Fruit fly (Drosophila melanogaster): ENCODE results near the gene CG31342.

The CG31342 gene

DNA sequence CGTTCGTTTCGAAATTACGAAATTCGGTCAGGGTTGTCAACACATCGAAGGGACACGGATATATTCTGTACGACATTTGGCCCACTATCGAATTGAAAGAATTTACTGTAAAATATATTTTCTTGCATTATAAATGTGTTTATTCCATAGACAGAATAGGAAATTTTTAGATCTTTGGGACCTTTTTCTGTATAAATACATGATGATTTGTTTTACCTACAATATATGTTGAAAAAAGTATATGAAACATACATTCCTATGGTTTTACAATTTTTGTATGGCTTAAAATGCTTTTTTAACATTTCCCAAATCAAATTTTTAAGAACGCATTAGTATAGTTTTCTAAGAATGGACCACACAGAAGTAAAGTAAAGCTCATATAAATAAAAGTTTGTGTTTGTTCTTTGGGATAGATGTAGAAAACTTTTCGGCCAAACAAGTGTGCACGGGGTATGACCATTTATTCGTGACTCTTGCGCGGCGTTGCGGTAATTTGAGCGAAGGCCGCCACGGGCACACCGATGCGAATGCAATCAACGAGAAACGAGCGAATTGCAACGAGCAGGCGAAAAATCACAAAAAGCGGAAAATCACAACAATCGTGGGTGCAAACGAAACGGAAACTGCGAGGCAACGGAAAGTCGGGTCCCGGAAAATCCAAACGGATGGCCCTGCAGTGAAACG, 11.9 kb downstream of the CG31342 start, which contains the start of the genes CG17327, CG44194 and CG7518 (continued):
- TF ChIP-seq CG17802 (tag; optimal IDR thresholded peaks at IDR 0.05) (peak; percentile 78), gsb (GFP tag; IDR thresholded peaks at IDR 0.05) (no peak), PHDP (tag; optimal IDR thresholded peaks at IDR 0.05) (no peak), CG9437 (GFP tag; optimal IDR thresholded peaks at IDR 0.05) (peak; percentile 21), pan (optimal IDR thresholded peaks at IDR 0.05) (no peak), pan (GFP tag; optimal IDR thresholded peaks at IDR 0.05 in 1 of 2, IDR thresholded peaks at IDR 0.05 in 1 of 2) (no peak), CG1603 (tag; optimal IDR thresholded peaks at IDR 0.05) (no peak), Elba2 (GFP tag; optimal IDR thresholded peaks at IDR 0.05) (no peak), Hmx (GFP tag; optimal IDR thresholded peaks at IDR 0.05) (no peak), Bgb (GFP tag; IDR thresholded peaks at IDR 0.05; ENCODE audit: partially characterized antibody) (peak; percentile 46), btn (GFP tag; optimal IDR thresholded peaks at IDR 0.05) (no peak), corto (GFP tag; optimal IDR thresholded peaks at IDR 0.05) (no peak), z (GFP tag; IDR thresholded peaks at IDR 0.05) (no peak), CG14965 (GFP tag; optimal IDR thresholded peaks at IDR 0.05; ENCODE audit: borderline replicate concordance) (no peak), H15 (GFP tag; IDR thresholded peaks at IDR 0.05) (no peak), ken (GFP tag; IDR thresholded peaks at IDR 0.05) (no peak), Spps (tag; optimal IDR thresholded peaks at IDR 0.05) (no peak), CG6791 (GFP tag; IDR thresholded peaks at IDR 0.05; ENCODE audit: partially characterized antibody) (peak; percentile 42; the same call in 1 of the 3 replicates), danr (GFP tag; IDR thresholded peaks at IDR 0.05) (no peak), tio (GFP tag; optimal IDR thresholded peaks at IDR 0.05) (no peak), CG11085 (GFP tag; IDR thresholded peaks at IDR 0.05) (no peak), zen (tag; optimal IDR thresholded peaks at IDR 0.05) (no peak), bigmax (GFP tag; optimal IDR thresholded peaks at IDR 0.05) (no peak), salm (tag; optimal IDR thresholded peaks at IDR 0.05) (no peak), Abd-B (GFP tag; optimal IDR thresholded peaks at IDR 0.05) (peak; percentile 39), Bdp1 (GFP tag; optimal IDR thresholded peaks at IDR 0.05) (no peak), CG7357 (GFP tag; IDR thresholded peaks at IDR 0.05) (peak; percentile 88), MTF-1 (GFP tag; optimal IDR thresholded peaks at IDR 0.05; ENCODE audit: borderline replicate concordance) (no peak), sna (GFP tag; IDR thresholded peaks at IDR 0.05; ENCODE audit: partially characterized antibody) (no peak), cwo (GFP tag; optimal IDR thresholded peaks at IDR 0.05) (no peak), HLHmδ (GFP tag; optimal IDR thresholded peaks at IDR 0.05) (no peak), CG6689 (GFP tag; IDR thresholded peaks at IDR 0.05) (no peak), bsh (GFP tag; optimal IDR thresholded peaks at IDR 0.05) (no peak), zen2 (GFP tag; IDR thresholded peaks at IDR 0.05; ENCODE audit: partially characterized antibody) (no peak), Gsc (GFP tag; IDR thresholded peaks at IDR 0.05) (no peak), CG13775 (GFP tag; optimal IDR thresholded peaks at IDR 0.05) (peak; percentile 50), Doc3 (GFP tag; IDR thresholded peaks at IDR 0.05; ENCODE audit: partially characterized antibody) (no peak; the same call in 2 of the 3 replicates), CG17568 (GFP tag; optimal IDR thresholded peaks at IDR 0.05) (no peak), CG15479 (GFP tag; optimal IDR thresholded peaks at IDR 0.05) (no peak), CG7928 (GFP tag; optimal IDR thresholded peaks at IDR 0.05) (no peak), Sin3A (optimal IDR thresholded peaks at IDR 0.05) (peak; percentile 51), CG17385 (GFP tag; optimal IDR thresholded peaks at IDR 0.05) (no peak), repo (GFP tag; optimal IDR thresholded peaks at IDR 0.05) (no peak), sob (GFP tag; IDR thresholded peaks at IDR 0.05) (no peak; the same call in 1 of the 2 replicates), yki (optimal IDR thresholded peaks at IDR 0.05) (no peak), CG12744 (GFP tag; optimal IDR thresholded peaks at IDR 0.05) (no peak), nau (GFP tag; optimal IDR thresholded peaks at IDR 0.05) (no peak), sug (tag; optimal IDR thresholded peaks at IDR 0.05) (no peak), CoRest (tag; optimal IDR thresholded peaks at IDR 0.05) (no peak), CG10959 (GFP tag; IDR thresholded peaks at IDR 0.05) (no peak)
